Worm (Caenorhabditis elegans): Measurements from ENCODE around the gene best-1.

DNA sequence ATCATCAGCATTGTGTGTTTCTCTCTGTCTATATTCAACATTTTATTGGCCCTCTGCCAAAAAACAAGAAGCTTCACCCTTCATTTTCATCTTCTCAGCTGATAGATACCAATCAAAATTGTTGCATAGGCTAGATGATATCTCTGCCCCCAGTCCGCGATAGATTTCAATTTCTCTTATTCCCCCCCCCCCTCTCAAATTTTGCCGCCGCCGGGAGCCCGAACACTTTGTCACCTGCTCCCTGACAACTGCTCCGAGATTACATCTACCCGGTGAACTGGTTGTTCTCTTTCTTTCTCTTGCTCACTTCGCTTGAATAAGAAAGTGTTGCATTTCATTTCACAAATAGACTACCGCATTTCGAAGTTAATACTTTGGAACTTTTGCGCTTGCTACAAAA lies 16.4 kb upstream of the best-1 start:
- TF ChIP-seq tlf-1 (GFP tag; optimal IDR thresholded peaks at IDR 0.05) (no peak), dpl-1 (GFP tag; optimal IDR thresholded peaks at IDR 0.05) (no peak), ztf-28 (GFP tag; IDR thresholded peaks at IDR 0.05) (no peak)

Measured in whole organism, young adult.